Worm (Caenorhabditis elegans): ENCODE measurements around the gene gtap-2.

gtap-2 gene

DNA sequence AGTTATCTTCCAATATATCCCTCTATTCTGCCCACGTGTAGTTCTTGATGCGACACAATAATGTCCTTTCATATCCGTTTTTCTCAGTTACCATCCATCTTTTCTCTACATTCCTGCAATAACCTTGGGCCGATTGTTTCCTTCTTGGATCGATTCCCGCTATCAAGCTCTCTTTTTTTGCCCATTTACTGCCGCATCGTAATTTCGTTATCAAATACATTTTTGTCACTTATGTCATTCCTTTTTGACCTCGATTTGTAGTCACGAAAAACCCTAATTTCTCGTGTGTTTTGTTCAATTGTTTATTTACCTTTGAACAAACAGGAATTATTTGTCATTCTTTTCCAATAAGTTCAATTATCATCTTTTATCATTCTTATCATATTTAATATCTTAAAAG lies 41.6 kb downstream of the gtap-2 start (continued):
- TF ChIP-seq lir-3 (tag; optimal IDR thresholded peaks at IDR 0.05; ENCODE audit: poor library complexity), result no peak
- TF ChIP-seq efl-3 (GFP tag; optimal IDR thresholded peaks at IDR 0.05), result no peak
- TF ChIP-seq alr-1 (tag; optimal IDR thresholded peaks at IDR 0.05; ENCODE audit: borderline replicate concordance), result no peak
- TF ChIP-seq lin-14 (GFP tag; optimal IDR thresholded peaks at IDR 0.05), result peak; percentile 62
- TF ChIP-seq ces-1 (GFP tag; optimal IDR thresholded peaks at IDR 0.05), result no peak
- TF ChIP-seq nhr-85 (tag), result peak; percentile 57
- TF ChIP-seq zag-1 (tag; optimal IDR thresholded peaks at IDR 0.05), result no peak
- TF ChIP-seq blmp-1 (tag; optimal IDR thresholded peaks at IDR 0.05), result peak; percentile 58
- no peak for TF ChIP-seq unc-62 (GFP tag; optimal IDR thresholded peaks at IDR 0.05)
- no peak for TF ChIP-seq lin-15B (tag; optimal IDR thresholded peaks at IDR 0.05)
- TF ChIP-seq nhr-76 (tag; optimal IDR thresholded peaks at IDR 0.05), result no peak
- TF ChIP-seq sptf-1 (tag; optimal IDR thresholded peaks at IDR 0.05), result no peak
- no peak for TF ChIP-seq ama-1 (optimal IDR thresholded peaks at IDR 0.05)
- no peak for TF ChIP-seq Y116A8C.19 (tag; optimal IDR thresholded peaks at IDR 0.05; ENCODE audit: borderline replicate concordance)
- TF ChIP-seq ceh-88 (GFP tag; IDR thresholded peaks at IDR 0.05), result no peak
- TF ChIP-seq lin-39 (tag; optimal IDR thresholded peaks at IDR 0.05), result no peak
- no peak for TF ChIP-seq C34B4.2 (tag; optimal IDR thresholded peaks at IDR 0.05)
- TF ChIP-seq ceh-90 (tag; optimal IDR thresholded peaks at IDR 0.05), result no peak
- TF ChIP-seq dsc-1 (tag; optimal IDR thresholded peaks at IDR 0.05), result no peak
- TF ChIP-seq egl-13 (tag; optimal IDR thresholded peaks at IDR 0.05), result no peak
- peak; percentile 59 for TF ChIP-seq nhr-71 (tag; optimal IDR thresholded peaks at IDR 0.05)
- no peak for TF ChIP-seq irx-1 (tag; optimal IDR thresholded peaks at IDR 0.05)
- no peak for TF ChIP-seq aly-2 (tag; optimal IDR thresholded peaks at IDR 0.05)
- no peak for TF ChIP-seq swsn-7 (tag; optimal IDR thresholded peaks at IDR 0.05)
- no peak for TF ChIP-seq pqm-1 (tag; optimal IDR thresholded peaks at IDR 0.05)
- no peak for TF ChIP-seq unc-98 (GFP tag; IDR thresholded peaks at IDR 0.05)
- no peak for TF ChIP-seq tlp-1 (tag; optimal IDR thresholded peaks at IDR 0.05)
- TF ChIP-seq ceh-63 (GFP tag; optimal IDR thresholded peaks at IDR 0.05), result no peak
- no peak for TF ChIP-seq hlh-4 (tag; optimal IDR thresholded peaks at IDR 0.05)
- TF ChIP-seq ets-5 (GFP tag; IDR thresholded peaks at IDR 0.05), result no peak
- no peak for TF ChIP-seq mef-2 (tag; optimal IDR thresholded peaks at IDR 0.05)
- TF ChIP-seq jun-1 (tag; optimal IDR thresholded peaks at IDR 0.05), result no peak
- no peak for TF ChIP-seq nhr-11 (tag; optimal IDR thresholded peaks at IDR 0.05)
- no peak for TF ChIP-seq nhr-28 (tag; optimal IDR thresholded peaks at IDR 0.05)
- peak; percentile 38 for TF ChIP-seq nhr-90 (tag; optimal IDR thresholded peaks at IDR 0.05; ENCODE audit: poor library complexity)
- TF ChIP-seq snpc-4 (tag; optimal IDR thresholded peaks at IDR 0.05), result no peak
- no peak for TF ChIP-seq nhr-19 (GFP tag; conservative IDR thresholded peaks at IDR 0.05)
- no peak for TF ChIP-seq mab-9 (GFP tag; IDR thresholded peaks at IDR 0.05)
- TF ChIP-seq elt-3 (tag; optimal IDR thresholded peaks at IDR 0.05), result peak in 5 of 6 experiments; percentile 3 to 71 (median 57)
- TF ChIP-seq ztf-4 (tag; optimal IDR thresholded peaks at IDR 0.05), result no peak
- no peak for TF ChIP-seq ceh-82 (tag; optimal IDR thresholded peaks at IDR 0.05)

DNA sequence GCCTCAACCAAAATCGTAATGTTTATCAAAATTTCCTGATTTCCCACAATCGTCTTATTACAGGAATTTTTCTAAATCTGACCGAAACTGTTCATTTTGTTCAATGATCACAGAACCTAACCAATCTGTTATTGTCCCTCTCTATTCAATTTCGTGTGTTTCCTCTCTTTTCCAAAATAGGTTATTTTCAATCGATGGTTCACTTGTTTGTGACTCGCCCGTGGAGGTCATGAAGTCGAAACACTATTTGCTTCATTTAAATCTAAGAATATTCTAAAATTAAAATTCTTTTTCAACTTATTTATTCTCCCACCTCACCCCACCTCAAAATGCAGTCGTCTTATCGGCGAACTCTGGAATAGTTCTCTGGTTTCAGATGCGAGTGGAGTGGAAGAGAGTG lies 42.5 kb downstream of the gtap-2 start:
- no peak for TF ChIP-seq nhr-237 (tag; optimal IDR thresholded peaks at IDR 0.05)
- peak in 1 of 2 experiments; percentile 8 for TF ChIP-seq lin-35 (GFP tag; optimal IDR thresholded peaks at IDR 0.05)
- peak; percentile 31 for TF ChIP-seq lin-14 (GFP tag; optimal IDR thresholded peaks at IDR 0.05)
- no peak for TF ChIP-seq egl-27 (tag; optimal IDR thresholded peaks at IDR 0.05)
- TF ChIP-seq mep-1 (tag; optimal IDR thresholded peaks at IDR 0.05), result peak; percentile 28
- TF ChIP-seq nhr-85 (tag), result peak; percentile 64
- no peak for TF ChIP-seq lin-39 (tag; optimal IDR thresholded peaks at IDR 0.05)
- peak; percentile 5 for TF ChIP-seq snu-23 (GFP tag; optimal IDR thresholded peaks at IDR 0.05)
- TF ChIP-seq nhr-90 (tag; optimal IDR thresholded peaks at IDR 0.05; ENCODE audit: poor library complexity), result peak; percentile 0
- peak; percentile 7 for TF ChIP-seq nhr-71 (tag; optimal IDR thresholded peaks at IDR 0.05)
- TF ChIP-seq tbx-2 (tag; optimal IDR thresholded peaks at IDR 0.05), result no peak
- TF ChIP-seq pax-3 (tag; optimal IDR thresholded peaks at IDR 0.05), result no peak
- TF ChIP-seq ces-1 (GFP tag; optimal IDR thresholded peaks at IDR 0.05), result no peak
- TF ChIP-seq nhr-19 (GFP tag; conservative IDR thresholded peaks at IDR 0.05), result peak; percentile 10; the same call in 1 of the 2 replicates
- no peak for TF ChIP-seq efl-3 (GFP tag; optimal IDR thresholded peaks at IDR 0.05)
- TF ChIP-seq dsc-1 (tag; optimal IDR thresholded peaks at IDR 0.05), result no peak
- TF ChIP-seq F16B12.6 (tag; optimal IDR thresholded peaks at IDR 0.05), result no peak

Data from whole organism, L1 larva.